Fruit fly (Drosophila melanogaster): ENCODE results near the gene CG31098.

- TF ChIP-seq ey (GFP tag; optimal IDR thresholded peaks at IDR 0.05) (peak; percentile 4), Rel (GFP tag; optimal IDR thresholded peaks at IDR 0.05) (no peak), Rel (tag; optimal IDR thresholded peaks at IDR 0.05) (no peak), Myc (optimal IDR thresholded peaks at IDR 0.05) (no peak), Hnf4 (GFP tag; optimal IDR thresholded peaks at IDR 0.05) (no peak), usp (GFP tag; optimal IDR thresholded peaks at IDR 0.05) (no peak), Sp1 (GFP tag; optimal IDR thresholded peaks at IDR 0.05) (peak; percentile 10), HLH106 (tag; optimal IDR thresholded peaks at IDR 0.05) (no peak), lola (GFP tag; optimal IDR thresholded peaks at IDR 0.05) (no peak), h (GFP tag; optimal IDR thresholded peaks at IDR 0.05) (no peak), br (GFP tag; optimal IDR thresholded peaks at IDR 0.05) (peak; percentile 36), psq (GFP tag; optimal IDR thresholded peaks at IDR 0.05) (peak; percentile 18), brk (GFP tag; optimal IDR thresholded peaks at IDR 0.05) (no peak)
Measured at dm6 chr3R:25279796-25280350, 12.9 kb downstream of the CG31098 start, which contains the start of gene CG10514.

Measured in whole organism, wandering third instar larva.